Worm (Caenorhabditis elegans) whole organism, L2 larva: ENCODE measurements around the gene F09E5.16.

Experiments
- C34F6.9 ChIP-seq: fragments of 150-350 bp; optimal IDR thresholded peaks from 2 replicates; lab custom pipeline; 2014; ENCODE audit warnings: missing biosample characterization, missing genetic modification characterization
- F13H6.1 ChIP-seq: sonication (generic microtip); optimal IDR thresholded peaks from 2 replicates; lab custom pipeline; 2016; ENCODE audit warnings: missing genetic modification characterization, missing compliant biosample characterization
- R02D3.7 ChIP-seq: fragments of 150-350 bp; optimal IDR thresholded peaks from 2 replicates; lab custom pipeline; 2014; ENCODE audit warnings: missing biosample characterization, missing genetic modification characterization
- Y55F3AM.14 ChIP-seq: fragments of 200-800 bp; sonication (Bioruptor generic); optimal IDR thresholded peaks from 2 replicates; lab custom pipeline; 2018; ENCODE audit warnings: mild to moderate bottlenecking, missing genetic modification characterization, missing compliant biosample characterization
- ZK546.5 ChIP-seq: sonication (generic microtip); optimal IDR thresholded peaks from 2 replicates; lab custom pipeline; 2017; ENCODE audit warnings: missing biosample characterization, missing genetic modification characterization
- aly-2 ChIP-seq: fragments of 150-350 bp; optimal IDR thresholded peaks from 2 replicates; lab custom pipeline; 2014; ENCODE audit warnings: missing biosample characterization, missing genetic modification characterization
- ama-1 ChIP-seq: fragments of 150-350 bp; optimal IDR thresholded peaks from 2 replicates; lab custom pipeline; 2018; ENCODE audit warnings: inconsistent platforms
- blmp-1 ChIP-seq: sonication (generic microtip); optimal IDR thresholded peaks from 2 replicates; lab custom pipeline; 2017; ENCODE audit warnings: missing genetic modification characterization, mild to moderate bottlenecking, missing compliant biosample characterization, antibody characterized with exemption, moderate library complexity; ENCODE audit not compliant: insufficient read depth
- ceh-16 ChIP-seq: fragments of 150-350 bp; optimal IDR thresholded peaks from 2 replicates; lab custom pipeline; 2014; ENCODE audit warnings: missing biosample characterization, missing genetic modification characterization
- ceh-82 ChIP-seq: fragments of 150-350 bp; optimal IDR thresholded peaks from 2 replicates; lab custom pipeline; 2014; ENCODE audit warnings: missing biosample characterization, missing genetic modification characterization
- crh-2 ChIP-seq: sonication (generic microtip); optimal IDR thresholded peaks from 2 replicates; lab custom pipeline; 2017; ENCODE audit warnings: missing biosample characterization, missing genetic modification characterization
- egl-27 ChIP-seq: sonication (generic microtip); optimal IDR thresholded peaks from 3 replicates; lab custom pipeline; 2017; ENCODE audit warnings: missing biosample characterization, missing genetic modification reagents, missing genetic modification characterization
- elt-1 ChIP-seq: fragments of 150-350 bp; optimal IDR thresholded peaks from 2 replicates; lab custom pipeline; 2014; ENCODE audit warnings: missing biosample characterization, missing genetic modification characterization
- elt-3 ChIP-seq: sonication (generic microtip); optimal IDR thresholded peaks from 2 replicates; lab custom pipeline; 2017; ENCODE audit warnings: missing biosample characterization, missing genetic modification characterization
- fos-1 ChIP-seq: fragments of 150-350 bp; optimal IDR thresholded peaks from 2 replicates; lab custom pipeline; 2014; ENCODE audit warnings: missing biosample characterization, missing genetic modification characterization
- gmeb-1 ChIP-seq: fragments of 150-350 bp; optimal IDR thresholded peaks from 2 replicates; lab custom pipeline; 2014; ENCODE audit warnings: missing biosample characterization, missing genetic modification characterization
- lin-11 ChIP-seq: fragments of 150-350 bp; sonication (generic microtip); optimal IDR thresholded peaks from 2 replicates; lab custom pipeline; 2014; ENCODE audit warnings: missing biosample characterization, missing genetic modification characterization, inconsistent platforms, mixed read lengths
- lin-13 ChIP-seq: fragments of 150-350 bp; optimal IDR thresholded peaks from 2 replicates; lab custom pipeline; 2014; ENCODE audit warnings: missing biosample characterization, missing genetic modification reagents, missing genetic modification characterization
- lin-39 ChIP-seq: fragments of 150-350 bp; optimal IDR thresholded peaks from 2 replicates; lab custom pipeline; 2014; ENCODE audit warnings: missing biosample characterization, missing genetic modification reagents, missing genetic modification characterization
- lsy-2 ChIP-seq, 2 experiments: fragments of 150-350 bp in 1 of 2; sonication (generic microtip) in 1 of 2; optimal IDR thresholded peaks; 2 replicates each; lab custom pipeline; 2014 to 2017; ENCODE audit warnings: missing biosample characterization in 2 of 2, missing genetic modification characterization in 2 of 2
- mab-5 ChIP-seq: fragments of 150-350 bp; optimal IDR thresholded peaks from 2 replicates; lab custom pipeline; 2014; ENCODE audit warnings: missing biosample characterization, missing genetic modification characterization
- mbf-1 ChIP-seq: sonication (generic microtip); optimal IDR thresholded peaks from 2 replicates; lab custom pipeline; 2017; ENCODE audit warnings: missing biosample characterization, missing genetic modification characterization
- mdl-1 ChIP-seq, 2 experiments: fragments of 150-350 bp in 1 of 2; sonication (generic microtip) in 1 of 2; optimal IDR thresholded peaks; 2 replicates each; lab custom pipeline; 2017; ENCODE audit warnings: missing biosample characterization in 2 of 2, missing genetic modification characterization in 2 of 2
- nhr-10 ChIP-seq: sonication (generic microtip); optimal IDR thresholded peaks from 2 replicates; lab custom pipeline; 2017; ENCODE audit warnings: missing biosample characterization, missing genetic modification characterization
- nhr-129 ChIP-seq: fragments of 150-350 bp; optimal IDR thresholded peaks from 2 replicates; lab custom pipeline; 2014; ENCODE audit warnings: missing biosample characterization, missing genetic modification characterization
- nhr-21 ChIP-seq: fragments of 150-350 bp; optimal IDR thresholded peaks from 2 replicates; lab custom pipeline; 2014; ENCODE audit warnings: missing biosample characterization, missing genetic modification characterization
- nhr-23 ChIP-seq: fragments of 150-350 bp; optimal IDR thresholded peaks from 2 replicates; lab custom pipeline; 2014; ENCODE audit warnings: missing biosample characterization, missing genetic modification reagents, missing genetic modification characterization
- nhr-237 ChIP-seq: fragments of 150-350 bp; optimal IDR thresholded peaks from 2 replicates; lab custom pipeline; 2014; ENCODE audit warnings: missing biosample characterization, missing genetic modification characterization
- nhr-25 ChIP-seq: fragments of 150-350 bp; sonication (generic microtip); optimal IDR thresholded peaks from 3 replicates; lab custom pipeline; 2014; ENCODE audit warnings: missing biosample characterization, missing genetic modification characterization
- nhr-6 ChIP-seq: fragments of 150-350 bp; optimal IDR thresholded peaks from 2 replicates; lab custom pipeline; 2014; ENCODE audit warnings: missing biosample characterization, missing genetic modification characterization
- nhr-77 ChIP-seq: fragments of 150-350 bp; optimal IDR thresholded peaks from 2 replicates; lab custom pipeline; 2014; ENCODE audit warnings: missing biosample characterization, missing genetic modification characterization
- sem-4 ChIP-seq: fragments of 150-350 bp; optimal IDR thresholded peaks from 2 replicates; lab custom pipeline; 2014; ENCODE audit warnings: missing biosample characterization, missing genetic modification reagents, missing genetic modification characterization
- skn-1 ChIP-seq: sonication (generic microtip); optimal IDR thresholded peaks from 2 replicates; lab custom pipeline; 2017; ENCODE audit warnings: missing biosample characterization, missing genetic modification characterization
- sma-3 ChIP-seq: sonication (generic microtip); optimal IDR thresholded peaks from 2 replicates; lab custom pipeline; 2016; ENCODE audit warnings: missing genetic modification reagents, missing genetic modification characterization, missing compliant biosample characterization
- sma-9 ChIP-seq, 2 experiments: fragments of 150-350 bp in 1 of 2; sonication (generic microtip) in 1 of 2; optimal IDR thresholded peaks; 2 replicates each; lab custom pipeline; 2014 to 2016; ENCODE audit warnings: missing genetic modification characterization in 2 of 2, mild to moderate bottlenecking in 1 of 2, missing biosample characterization in 1 of 2, missing compliant biosample characterization in 1 of 2, missing genetic modification reagents in 1 of 2, moderate library complexity in 1 of 2
- snpc-4 ChIP-seq: fragments of 150-350 bp; optimal IDR thresholded peaks from 2 replicates; lab custom pipeline; 2014; ENCODE audit warnings: missing biosample characterization, missing genetic modification characterization
- unc-39 ChIP-seq: fragments of 150-350 bp; optimal IDR thresholded peaks from 2 replicates; lab custom pipeline; 2014; ENCODE audit warnings: missing biosample characterization, missing genetic modification characterization
- unc-55 ChIP-seq: fragments of 150-350 bp; sonication (generic microtip); optimal IDR thresholded peaks from 3 replicates; lab custom pipeline; 2014; ENCODE audit warnings: missing biosample characterization, missing genetic modification reagents, missing genetic modification characterization
- zag-1 ChIP-seq: fragments of 150-350 bp; optimal IDR thresholded peaks from 2 replicates; lab custom pipeline; 2014; ENCODE audit warnings: missing biosample characterization, missing genetic modification characterization
- ztf-11 ChIP-seq: sonication (generic microtip); optimal IDR thresholded peaks from 2 replicates; lab custom pipeline; 2017; ENCODE audit warnings: missing biosample characterization, missing genetic modification characterization
- ztf-4 ChIP-seq: fragments of 150-350 bp; optimal IDR thresholded peaks from 2 replicates; lab custom pipeline; 2014; ENCODE audit warnings: missing biosample characterization, missing genetic modification characterization

Gene F09E5.16

ce11 chrII:5358137-5358745 lies 7.3 kb downstream of the F09E5.16 start, which contains the start of the genes F09E5.11 and bmy-1:
TSS of gene F09E5.11 (minus strand) at chrII:5358187.
TSS of gene bmy-1 (plus strand) at chrII:5358695.
- no peak for TF ChIP-seq nhr-10 (tag; lab: Kevin White, UChicago)
- TF ChIP-seq nhr-77 (tag; lab: Kevin White, UChicago) = no peak
- no peak for TF ChIP-seq aly-2 (tag; lab: Kevin White, UChicago)
- TF ChIP-seq crh-2 (tag; lab: Kevin White, UChicago) = peak; percentile 81
- peak; percentile 41 for TF ChIP-seq skn-1 (tag; lab: Kevin White, UChicago)
- TF ChIP-seq zag-1 (tag; lab: Kevin White, UChicago) = peak; percentile 72
- no peak for TF ChIP-seq egl-27 (tag; lab: Kevin White, UChicago)
- TF ChIP-seq R02D3.7 (tag; lab: Kevin White, UChicago) = peak; percentile 87
- TF ChIP-seq ztf-4 (tag; lab: Kevin White, UChicago) = peak; percentile 63
- peak; percentile 61 for TF ChIP-seq Y55F3AM.14
- TF ChIP-seq C34F6.9 = peak; percentile 84
- peak; percentile 86 for TF ChIP-seq lin-13 (GFP tag; lab: Kevin White, UChicago)
- TF ChIP-seq elt-1 (tag; lab: Kevin White, UChicago) = no peak
- TF ChIP-seq lsy-2 (tag; optimal IDR thresholded peaks at IDR 0.05; lab: Kevin White, UChicago) = peak; percentile 59 to 85
- TF ChIP-seq mab-5 = peak; percentile 56
- TF ChIP-seq sma-9 (GFP tag; optimal IDR thresholded peaks at IDR 0.05; lab: Kevin White, UChicago) = peak; percentile 79
- no peak for TF ChIP-seq sma-9 (tag; optimal IDR thresholded peaks at IDR 0.05; lab: Kevin White, UChicago)
- TF ChIP-seq sma-3 (GFP tag; lab: Kevin White, UChicago) = peak; percentile 83
- TF ChIP-seq nhr-21 (tag; lab: Kevin White, UChicago) = peak; percentile 64
- TF ChIP-seq ceh-82 (tag; lab: Kevin White, UChicago) = peak; percentile 43
- peak; percentile 83 for TF ChIP-seq gmeb-1 (tag; lab: Kevin White, UChicago)
- TF ChIP-seq blmp-1 (tag; lab: Kevin White, UChicago) = peak; percentile 10
- peak; percentile 94 for TF ChIP-seq unc-55 (GFP tag; lab: Kevin White, UChicago)
- TF ChIP-seq ceh-16 (tag; lab: Kevin White, UChicago) = peak; percentile 19
- peak; percentile 54 for TF ChIP-seq snpc-4 (tag; lab: Kevin White, UChicago)
- no peak for TF ChIP-seq mbf-1 (tag; lab: Kevin White, UChicago)
- peak; percentile 76 for TF ChIP-seq sem-4 (tag; lab: Kevin White, UChicago)
- TF ChIP-seq nhr-237 (tag; lab: Kevin White, UChicago) = peak; percentile 52
- no peak for TF ChIP-seq ztf-11 (tag; lab: Kevin White, UChicago)
- no peak for TF ChIP-seq nhr-6 (tag; lab: Kevin White, UChicago)
- TF ChIP-seq nhr-25 (tag; lab: Kevin White, UChicago) = peak; percentile 53
- TF ChIP-seq F13H6.1 (tag; lab: Kevin White, UChicago) = peak; percentile 83
- peak; percentile 80 for TF ChIP-seq nhr-129 (tag; lab: Kevin White, UChicago)
- TF ChIP-seq ZK546.5 (tag; lab: Kevin White, UChicago) = peak; percentile 29
- peak; percentile 89 for TF ChIP-seq lin-11
- TF ChIP-seq fos-1 (tag; lab: Kevin White, UChicago) = peak; percentile 56
- TF ChIP-seq mdl-1 (tag; optimal IDR thresholded peaks at IDR 0.05; lab: Kevin White, UChicago) = peak in 1 of 2 experiments; percentile 51

ce11 chrII:5355384-5355783 lies 10.2 kb downstream of the F09E5.16 start, which contains the start of gene srg-69:
TSS of gene srg-69 (plus strand) at chrII:5355684.
- no peak for TF ChIP-seq lin-39 (tag; lab: Kevin White, UChicago)
- TF ChIP-seq elt-3 (tag; lab: Kevin White, UChicago) = no peak
- no peak for TF ChIP-seq crh-2 (tag; lab: Kevin White, UChicago)
- TF ChIP-seq nhr-23 (tag; lab: Kevin White, UChicago) = no peak
- no peak for TF ChIP-seq nhr-129 (tag; lab: Kevin White, UChicago)
- no peak for TF ChIP-seq unc-39
- no peak for TF ChIP-seq ztf-4 (tag; lab: Kevin White, UChicago)
- no peak for TF ChIP-seq mab-5
- no peak for TF ChIP-seq nhr-10 (tag; lab: Kevin White, UChicago)
- TF ChIP-seq lsy-2 (tag; optimal IDR thresholded peaks at IDR 0.05; lab: Kevin White, UChicago) = no peak
- TF ChIP-seq ZK546.5 (tag; lab: Kevin White, UChicago) = no peak
- TF ChIP-seq skn-1 (tag; lab: Kevin White, UChicago) = no peak
- no peak for TF ChIP-seq ama-1 (lab: Kevin White, UChicago)
- TF ChIP-seq unc-55 (GFP tag; lab: Kevin White, UChicago) = no peak
- TF ChIP-seq gmeb-1 (tag; lab: Kevin White, UChicago) = no peak
- no peak for TF ChIP-seq nhr-21 (tag; lab: Kevin White, UChicago)
- no peak for TF ChIP-seq ceh-82 (tag; lab: Kevin White, UChicago)
- TF ChIP-seq, all 48 proteins: peak for 0
